Fruit fly (Drosophila melanogaster): ENCODE results near the gene CG33128.

dm6 chr2L:1517378-1517777 lies 23.5 kb downstream of the CG33128 start, which contains the start of gene CG18132:
- TF ChIP-seq CG7786 (GFP tag; optimal IDR thresholded peaks at IDR 0.05) (no peak), CG4282 (GFP tag; optimal IDR thresholded peaks at IDR 0.05) (no peak), pfk (GFP tag; optimal IDR thresholded peaks at IDR 0.05) (no peak), CG34376 (GFP tag; optimal IDR thresholded peaks at IDR 0.05) (no peak), CG7839 (tag; optimal IDR thresholded peaks at IDR 0.05) (no peak), Nf-YA (GFP tag; IDR thresholded peaks at IDR 0.05) (no peak), otp (GFP tag; IDR thresholded peaks at IDR 0.05) (no peak), Dref (GFP tag; IDR thresholded peaks at IDR 0.05) (no peak)
